Worm (Caenorhabditis elegans): ENCODE results near the gene F08F3.8.

ce11 chrV:5412808-5413405, 19.5 kb downstream of the F08F3.8 start, which contains the start of gene F08F3.10:
- no peak for TF ChIP-seq ama-1 (optimal IDR thresholded peaks at IDR 0.05)
- no peak for TF ChIP-seq ama-1 (GFP tag; optimal IDR thresholded peaks at IDR 0.05)
- TF ChIP-seq nhr-90 (tag; optimal IDR thresholded peaks at IDR 0.05): no peak
- TF ChIP-seq snpc-4 (GFP tag; optimal IDR thresholded peaks at IDR 0.05): no peak
- TF ChIP-seq snpc-4 (tag; optimal IDR thresholded peaks at IDR 0.05): no peak
- no peak for TF ChIP-seq hrde-1 (tag; optimal IDR thresholded peaks at IDR 0.05; ENCODE audit: borderline replicate concordance)
- TF ChIP-seq unc-62 (GFP tag; optimal IDR thresholded peaks at IDR 0.05): no peak
- no peak for TF ChIP-seq Y53F4B.3 (GFP tag; IDR thresholded peaks at IDR 0.05)
- no peak for TF ChIP-seq fkh-3 (tag; optimal IDR thresholded peaks at IDR 0.05)
- TF ChIP-seq repo-1 (tag; optimal IDR thresholded peaks at IDR 0.05): no peak
- TF ChIP-seq ceh-79 (tag; optimal IDR thresholded peaks at IDR 0.05): no peak
